Worm (Caenorhabditis elegans) whole organism, early embryonic: ENCODE results near the gene hmt-1.
A peak's percentile ranks its signal among the peaks of the same experiment; 100 is the strongest.

Source experiments
- B0310.2 ChIP-seq: sonication (generic microtip); optimal IDR thresholded peaks from 2 replicates; lab custom pipeline; 2016; ENCODE audit warnings: mild to moderate bottlenecking, missing genetic modification characterization, missing compliant biosample characterization
- F13C5.2 ChIP-seq: sonication (generic microtip); optimal IDR thresholded peaks from 2 replicates; lab custom pipeline; 2017; ENCODE audit warnings: mild to moderate bottlenecking, missing genetic modification characterization, inconsistent platforms, missing compliant biosample characterization
- aly-1 ChIP-seq: sonication (generic microtip); optimal IDR thresholded peaks from 2 replicates; lab custom pipeline; 2016; ENCODE audit warnings: missing genetic modification characterization, missing compliant biosample characterization
- ama-1 ChIP-seq: fragments of 150-350 bp; optimal IDR thresholded peaks from 2 replicates; lab custom pipeline; 2014
- ceh-13 ChIP-seq: fragments of 200-800 bp; sonication (Bioruptor generic); optimal IDR thresholded peaks from 2 replicates; lab custom pipeline; 2018; ENCODE audit warnings: mild to moderate bottlenecking, missing genetic modification characterization, missing compliant biosample characterization
- ceh-36 ChIP-seq: sonication (generic microtip); optimal IDR thresholded peaks from 2 replicates; lab custom pipeline; 2016; ENCODE audit warnings: missing genetic modification characterization, inconsistent platforms, missing compliant biosample characterization
- ets-7 ChIP-seq: sonication (generic microtip); optimal IDR thresholded peaks from 2 replicates; lab custom pipeline; 2016; ENCODE audit warnings: missing genotype, missing genetic modification characterization, missing compliant biosample characterization
- flt-1 ChIP-seq: fragments of 200-800 bp; sonication (Bioruptor generic); IDR thresholded peaks from 2 replicates; pipeline ENCODE4 v1.3.6; 2022; ENCODE audit warnings: missing genetic modification characterization, missing compliant biosample characterization
- hmbx-1 ChIP-seq: sonication (generic microtip); optimal IDR thresholded peaks from 2 replicates; lab custom pipeline; 2016; ENCODE audit warnings: mild to moderate bottlenecking, missing genetic modification characterization, missing compliant biosample characterization
- hmg-4 ChIP-seq: fragments of 200-800 bp; sonication (Bioruptor generic); optimal IDR thresholded peaks from 2 replicates; lab custom pipeline; 2018; ENCODE audit warnings: mild to moderate bottlenecking, missing genetic modification characterization, missing compliant biosample characterization
- hnd-1 ChIP-seq: sonication (generic microtip); optimal IDR thresholded peaks from 2 replicates; lab custom pipeline; 2016; ENCODE audit warnings: missing genetic modification characterization, missing compliant biosample characterization
- pes-1 ChIP-seq: fragments of 200-800 bp; sonication (Bioruptor generic); IDR thresholded peaks from 2 replicates; pipeline ENCODE4 v1.3.6; 2022; ENCODE audit warnings: missing genetic modification reagents, missing genetic modification characterization, missing compliant biosample characterization
- scrt-1 ChIP-seq: fragments of 200-800 bp; sonication (Bioruptor generic); IDR thresholded peaks from 2 replicates; pipeline ENCODE4 v1.3.6; 2022; ENCODE audit warnings: missing genetic modification characterization, missing compliant biosample characterization
- sea-1 ChIP-seq: fragments of 200-800 bp; sonication (Bioruptor generic); conservative IDR thresholded peaks from 2 replicates; pipeline ENCODE4 v1.3.6; 2022; ENCODE audit warnings: missing genetic modification characterization, missing compliant biosample characterization
- tbx-11 ChIP-seq: fragments of 200-800 bp; sonication (Bioruptor generic); IDR thresholded peaks from 2 replicates; pipeline ENCODE4 v1.3.6; 2022; ENCODE audit warnings: missing genetic modification characterization, missing compliant biosample characterization
- tbx-37 ChIP-seq: fragments of 200-800 bp; sonication (Bioruptor generic); conservative IDR thresholded peaks from 2 replicates; pipeline ENCODE4 v1.3.6; 2022; ENCODE audit warnings: missing genetic modification reagents, missing genetic modification characterization, missing compliant biosample characterization
- tra-4 ChIP-seq: sonication (generic microtip); optimal IDR thresholded peaks from 2 replicates; lab custom pipeline; 2017; ENCODE audit warnings: missing genetic modification characterization, missing compliant biosample characterization

The hmt-1 gene

DNA sequence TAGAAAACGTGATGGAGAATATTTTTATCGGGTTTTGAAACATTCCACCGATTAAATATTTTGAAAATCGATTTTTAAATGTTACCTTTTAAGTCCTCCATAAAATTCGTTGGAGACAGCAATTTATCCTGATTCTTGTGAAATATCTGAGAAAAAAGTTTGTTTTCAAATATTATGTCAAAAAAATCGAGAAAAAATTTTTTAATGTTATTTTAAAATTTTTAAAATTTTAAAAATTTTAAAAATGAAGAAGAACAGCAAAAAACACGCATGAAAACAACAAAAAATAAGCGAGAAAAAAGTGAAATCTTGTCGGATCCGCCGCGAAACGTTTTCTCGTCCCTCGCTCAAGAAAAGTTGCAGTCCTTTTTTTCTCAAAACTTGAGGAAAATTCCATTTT lies 27.8 kb upstream of the hmt-1 start, which contains the start of gene Y48A6C.8:
TSS of gene Y48A6C.8 (minus strand) at position 101 of the 400 bp plus-strand sequence.
- TF ChIP-seq scrt-1 (no peak), ets-7 (tag; lab: Kevin White, UChicago) (no peak), flt-1 (GFP tag; lab: Robert Waterston, UW) (no peak), sea-1 (GFP tag; lab: Robert Waterston, UW) (no peak), hnd-1 (tag; lab: Kevin White, UChicago) (no peak), pes-1 (no peak)

DNA sequence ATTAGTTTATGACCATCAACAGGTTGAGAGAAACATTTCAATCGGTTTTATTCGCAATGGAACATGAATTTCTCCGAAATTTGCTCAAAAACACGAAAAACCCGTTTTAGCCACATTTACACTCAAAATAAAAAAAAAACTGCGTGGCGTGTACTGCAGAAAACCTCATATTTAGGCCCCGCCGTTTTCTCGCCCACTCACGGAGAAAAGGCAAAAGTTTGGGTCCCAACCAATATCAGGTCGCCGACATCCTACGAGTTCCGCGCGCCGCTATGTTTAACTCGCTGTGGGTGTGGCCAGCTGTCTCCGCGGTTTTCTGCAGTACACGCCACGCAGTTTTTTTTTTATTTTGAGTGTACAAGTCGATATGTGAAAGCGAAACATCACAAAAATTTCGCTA lies 24.1 kb upstream of the hmt-1 start:
- TF ChIP-seq pes-1, result peak; percentile 62; the same call in 1 of the 2 replicates
- peak; percentile 38 for TF ChIP-seq ama-1 (lab: Kevin White, UChicago)
- 0 out of 2 replicates have a peak, but pooled peaks have one; percentile 8 for TF ChIP-seq scrt-1
- TF ChIP-seq aly-1, result no peak

DNA sequence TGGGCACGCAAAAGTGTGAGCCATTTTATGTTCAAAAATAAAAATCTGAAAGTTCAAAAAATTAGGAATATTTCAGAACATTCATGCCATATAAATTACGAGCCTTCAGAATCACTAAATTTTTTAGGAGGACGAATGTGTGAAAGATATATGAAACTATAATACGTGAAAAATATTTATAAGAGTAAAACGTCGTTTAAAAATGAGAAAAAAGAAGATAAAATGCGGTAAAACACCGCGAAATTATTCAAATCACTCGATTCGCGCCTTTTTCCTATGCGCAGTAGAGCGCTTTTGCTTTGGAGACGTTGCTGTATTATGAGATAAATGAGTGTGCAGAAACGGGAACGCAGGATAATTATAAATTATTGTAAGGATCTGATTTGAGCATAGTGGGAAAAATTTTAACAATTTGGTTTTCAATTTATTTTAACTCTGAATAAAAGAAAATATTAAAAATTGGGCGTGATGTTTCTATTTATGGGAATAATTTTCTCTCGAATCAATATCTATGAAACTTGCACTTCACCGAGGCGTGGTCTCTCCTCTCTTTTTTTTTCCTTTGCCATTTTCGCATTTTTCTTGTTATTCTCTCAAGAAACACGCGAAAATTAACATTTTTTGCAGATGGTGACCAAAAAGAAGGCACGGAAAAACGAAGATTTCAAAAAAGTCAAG lies 19.6 kb upstream of the hmt-1 start, which contains the start of the genes sup-35 and Y48A6C.4:
TSS of gene sup-35 (minus strand) at position 51 of the 678 bp plus-strand sequence.
TSS of gene Y48A6C.4 (plus strand) at position 628 of the 678 bp plus-strand sequence.
- TF ChIP-seq ceh-13 (GFP tag; lab: Kevin White, UChicago) (peak; percentile 40), F13C5.2 (peak; percentile 77), aly-1 (no peak), scrt-1 (no peak), B0310.2 (tag; lab: Kevin White, UChicago) (peak; percentile 62), ceh-36 (no peak), tra-4 (tag; lab: Kevin White, UChicago) (no peak), hmg-4 (GFP tag; lab: Kevin White, UChicago) (no peak), tbx-11 (GFP tag; lab: Robert Waterston, UW) (no peak), sea-1 (GFP tag; lab: Robert Waterston, UW) (no peak), tbx-37 (GFP tag; lab: Robert Waterston, UW) (0 out of 2 replicates have a peak, but pooled peaks have one; percentile 4), ets-7 (tag; lab: Kevin White, UChicago) (peak; percentile 63), ama-1 (lab: Kevin White, UChicago) (no peak), hnd-1 (tag; lab: Kevin White, UChicago) (peak; percentile 24), pes-1 (peak; percentile 60), flt-1 (GFP tag; lab: Robert Waterston, UW) (no peak), hmbx-1 (tag; lab: Kevin White, UChicago) (no peak)

DNA sequence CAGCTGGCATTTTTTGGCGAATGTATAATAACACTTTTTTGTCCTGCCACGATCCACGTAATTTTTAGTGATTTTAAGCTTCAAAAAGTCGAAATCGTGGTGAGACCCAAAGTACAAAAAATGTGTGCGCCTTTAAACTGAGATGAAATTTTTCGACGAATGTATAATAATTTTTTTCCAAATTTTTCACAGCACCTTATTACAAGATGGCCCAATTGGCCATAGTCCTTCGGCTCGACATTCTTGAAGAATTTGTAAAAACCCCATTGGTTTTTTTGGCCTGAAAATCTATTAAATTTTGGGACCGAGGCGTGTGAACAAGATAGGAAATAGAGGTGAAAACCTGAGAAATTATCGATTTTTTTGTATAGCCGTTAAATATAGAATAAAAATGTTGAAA lies 16.2 kb upstream of the hmt-1 start:
- TF ChIP-seq hmbx-1 (tag; lab: Kevin White, UChicago) (no peak), B0310.2 (tag; lab: Kevin White, UChicago) (no peak), tra-4 (tag; lab: Kevin White, UChicago) (no peak), hmg-4 (GFP tag; lab: Kevin White, UChicago) (no peak), aly-1 (no peak), ceh-13 (GFP tag; lab: Kevin White, UChicago) (no peak), ceh-36 (no peak), F13C5.2 (no peak), flt-1 (GFP tag; lab: Robert Waterston, UW) (no peak), tbx-37 (GFP tag; lab: Robert Waterston, UW) (no peak), ets-7 (tag; lab: Kevin White, UChicago) (no peak), sea-1 (GFP tag; lab: Robert Waterston, UW) (no peak), ama-1 (lab: Kevin White, UChicago) (no peak), hnd-1 (tag; lab: Kevin White, UChicago) (no peak), tbx-11 (GFP tag; lab: Robert Waterston, UW) (no peak), pes-1 (no peak)

DNA sequence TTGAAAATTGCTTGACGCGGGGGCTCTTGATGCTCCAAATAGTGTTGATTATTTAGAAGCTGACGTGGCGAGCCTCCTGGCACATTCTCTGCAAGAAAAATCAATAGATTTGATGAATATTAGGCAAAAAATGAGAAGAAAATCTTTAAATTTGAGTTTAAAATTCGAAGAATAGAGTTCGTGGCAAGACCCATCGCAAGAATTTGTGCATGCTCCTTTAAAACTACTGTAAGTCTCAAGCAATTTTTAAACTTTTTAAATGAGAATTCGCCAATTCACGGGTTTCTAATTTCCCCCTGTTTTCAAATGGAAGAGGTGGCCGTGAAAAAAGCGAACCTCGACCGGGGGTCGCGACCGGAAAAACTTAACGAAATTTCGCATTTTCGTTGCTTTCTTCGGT lies 14.1 kb upstream of the hmt-1 start:
- TF ChIP-seq flt-1 (GFP tag; lab: Robert Waterston, UW), result no peak
- TF ChIP-seq ceh-13 (GFP tag; lab: Kevin White, UChicago), result no peak
- no peak for TF ChIP-seq tra-4 (tag; lab: Kevin White, UChicago)
- TF ChIP-seq hnd-1 (tag; lab: Kevin White, UChicago), result no peak
- TF ChIP-seq hmbx-1 (tag; lab: Kevin White, UChicago), result no peak
- no peak for TF ChIP-seq aly-1
- TF ChIP-seq ceh-36, result no peak
- no peak for TF ChIP-seq ama-1 (lab: Kevin White, UChicago)
- no peak for TF ChIP-seq sea-1 (GFP tag; lab: Robert Waterston, UW)
- no peak for TF ChIP-seq tbx-37 (GFP tag; lab: Robert Waterston, UW)
- no peak for TF ChIP-seq ets-7 (tag; lab: Kevin White, UChicago)
- no peak for TF ChIP-seq scrt-1

DNA sequence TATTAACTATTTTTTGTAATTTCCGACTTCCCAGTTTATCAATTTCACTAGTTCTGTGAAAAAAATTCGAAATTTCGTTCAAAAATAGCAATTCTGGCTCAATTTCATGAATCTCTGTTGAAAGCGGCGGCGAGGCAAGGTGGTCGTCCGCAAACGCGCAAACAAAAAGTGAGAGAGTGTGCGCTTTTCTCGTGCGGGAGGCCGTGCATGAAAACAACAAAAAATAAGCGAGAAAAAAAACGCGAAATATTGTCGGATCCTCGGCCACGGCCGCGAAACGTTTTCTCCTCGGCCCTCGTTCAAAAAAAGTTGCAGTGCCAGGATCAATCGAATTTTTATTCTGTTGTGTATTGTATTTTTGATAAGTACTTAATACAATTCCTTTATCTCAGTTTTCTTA lies 13.0 kb upstream of the hmt-1 start:
- TF ChIP-seq scrt-1 (peak; percentile 55; the same call in 1 of the 2 replicates), B0310.2 (tag; lab: Kevin White, UChicago) (no peak), pes-1 (peak; percentile 50; the same call in 1 of the 2 replicates)

DNA sequence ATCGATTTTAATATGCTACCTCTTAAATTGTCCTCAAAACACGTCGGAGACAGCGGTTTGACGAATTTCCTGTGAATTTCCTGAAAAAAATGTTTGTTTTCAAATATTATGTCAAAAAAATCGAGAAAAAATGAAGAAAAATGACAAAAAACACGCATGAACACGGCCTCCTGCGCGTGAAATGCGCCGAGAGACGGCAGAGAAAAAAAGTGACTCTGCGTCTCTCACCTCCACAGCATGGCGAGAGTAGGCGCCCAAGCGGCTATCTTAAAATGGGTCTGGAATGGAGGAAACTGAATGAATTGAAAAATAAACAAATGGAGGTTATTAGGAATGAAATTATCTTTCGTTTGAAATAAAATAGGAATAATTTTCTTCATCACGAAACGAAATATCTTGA lies 11.0 kb upstream of the hmt-1 start:
- no peak for TF ChIP-seq B0310.2 (tag; lab: Kevin White, UChicago)
- TF ChIP-seq hmbx-1 (tag; lab: Kevin White, UChicago), result no peak
- no peak for TF ChIP-seq hnd-1 (tag; lab: Kevin White, UChicago)
- 0 out of 2 replicates have a peak, but pooled peaks have one; percentile 43 for TF ChIP-seq sea-1 (GFP tag; lab: Robert Waterston, UW)
- 0 out of 2 replicates have a peak, but pooled peaks have one; percentile 44 for TF ChIP-seq pes-1
- 0 out of 2 replicates have a peak, but pooled peaks have one; percentile 20 for TF ChIP-seq flt-1 (GFP tag; lab: Robert Waterston, UW)
- peak; percentile 36 for TF ChIP-seq F13C5.2
- TF ChIP-seq scrt-1, result peak; percentile 61; the same call in 1 of the 2 replicates
- TF ChIP-seq hmg-4 (GFP tag; lab: Kevin White, UChicago), result peak; percentile 14
- no peak for TF ChIP-seq tbx-11 (GFP tag; lab: Robert Waterston, UW)
